Fruit fly (Drosophila melanogaster): Measurements from ENCODE around the gene CanA-14F.
A peak's percentile ranks its signal among the peaks of the same experiment; 100 is the strongest.

CanA-14F gene

dm6 chrX:16552567-16552966, 34.4 kb downstream of the CanA-14F start (continued):
- TF ChIP-seq CG12942 (GFP tag; optimal IDR thresholded peaks at IDR 0.05): peak; percentile 70
- TF ChIP-seq CG2889 (GFP tag; IDR thresholded peaks at IDR 0.05): 0 out of 3 replicates have a peak, but pooled peaks have one; percentile 19
- TF ChIP-seq lmd (GFP tag; IDR thresholded peaks at IDR 0.05): peak; percentile 76; the same call in 1 of the 2 replicates
- TF ChIP-seq Spps (tag; optimal IDR thresholded peaks at IDR 0.05): peak; percentile 59
- TF ChIP-seq CG32532 (GFP tag; IDR thresholded peaks at IDR 0.05): peak; percentile 80; the same call in 1 of the 2 replicates
- peak; percentile 79 for TF ChIP-seq CG6689 (GFP tag; IDR thresholded peaks at IDR 0.05)
- TF ChIP-seq sisA (GFP tag; IDR thresholded peaks at IDR 0.05): peak; percentile 76
- TF ChIP-seq CG17359 (tag; optimal IDR thresholded peaks at IDR 0.05): peak; percentile 89
- peak; percentile 80 for TF ChIP-seq CG2875 (GFP tag; optimal IDR thresholded peaks at IDR 0.05)
- peak; percentile 61 for TF ChIP-seq mam (GFP tag; optimal IDR thresholded peaks at IDR 0.05)
- peak; percentile 55 for TF ChIP-seq E2f2 (GFP tag; IDR thresholded peaks at IDR 0.05)
- peak; percentile 74 for TF ChIP-seq CG6765 (GFP tag; optimal IDR thresholded peaks at IDR 0.05)
- peak; percentile 32 to 36 for TF ChIP-seq chif (GFP tag; optimal IDR thresholded peaks at IDR 0.05)
- TF ChIP-seq CG18476 (GFP tag; optimal IDR thresholded peaks at IDR 0.05): peak; percentile 65
- peak; percentile 78 for TF ChIP-seq Six4 (GFP tag; optimal IDR thresholded peaks at IDR 0.05)
- TF ChIP-seq pnt (GFP tag; optimal IDR thresholded peaks at IDR 0.05): peak; percentile 47
- peak; percentile 90 for TF ChIP-seq CG34376 (GFP tag; optimal IDR thresholded peaks at IDR 0.05)
- peak; percentile 14 for TF ChIP-seq luna (GFP tag; optimal IDR thresholded peaks at IDR 0.05)
- TF ChIP-seq gfzf (GFP tag; optimal IDR thresholded peaks at IDR 0.05): no peak
- peak; percentile 36 for TF ChIP-seq CG13287 (GFP tag; IDR thresholded peaks at IDR 0.05; ENCODE audit: partially characterized antibody)
- peak; percentile 42 for TF ChIP-seq Camta (GFP tag; optimal IDR thresholded peaks at IDR 0.05)
- no peak for TF ChIP-seq CG2199 (GFP tag; IDR thresholded peaks at IDR 0.05)
- TF ChIP-seq ham (GFP tag; IDR thresholded peaks at IDR 0.05): peak; percentile 24; the same call in 1 of the 2 replicates
- TF ChIP-seq Dp (GFP tag; optimal IDR thresholded peaks at IDR 0.05): no peak
- TF ChIP-seq run (tag; optimal IDR thresholded peaks at IDR 0.05): peak; percentile 72
- peak; percentile 43 for TF ChIP-seq pum (GFP tag; optimal IDR thresholded peaks at IDR 0.05)
- no peak for TF ChIP-seq YL-1 (GFP tag; optimal IDR thresholded peaks at IDR 0.05)
- TF ChIP-seq MTF-1 (GFP tag; optimal IDR thresholded peaks at IDR 0.05; ENCODE audit: borderline replicate concordance): peak; percentile 60
- peak; percentile 79; the same call in 1 of the 2 replicates for TF ChIP-seq ranshi (GFP tag; IDR thresholded peaks at IDR 0.05)
- TF ChIP-seq Trl (optimal IDR thresholded peaks at IDR 0.05): no peak
- TF ChIP-seq Trl (GFP tag; optimal IDR thresholded peaks at IDR 0.05): peak; percentile 49
- TF ChIP-seq Dref (GFP tag; IDR thresholded peaks at IDR 0.05): peak; percentile 50
- peak; percentile 72 for TF ChIP-seq D19B (GFP tag; optimal IDR thresholded peaks at IDR 0.05)
- peak; percentile 53 for TF ChIP-seq CG9817 (tag; optimal IDR thresholded peaks at IDR 0.05)
- TF ChIP-seq slp2 (GFP tag; optimal IDR thresholded peaks at IDR 0.05): no peak
- TF ChIP-seq mld (GFP tag; IDR thresholded peaks at IDR 0.05; ENCODE audit: partially characterized antibody): no peak
- TF ChIP-seq Chrac-16 (GFP tag; optimal IDR thresholded peaks at IDR 0.05): peak; percentile 79
- peak; percentile 87 for TF ChIP-seq CG9727 (GFP tag; optimal IDR thresholded peaks at IDR 0.05)
- TF ChIP-seq CG4730 (GFP tag; IDR thresholded peaks at IDR 0.05): no peak
- peak; percentile 77 for TF ChIP-seq CG15514 (GFP tag; optimal IDR thresholded peaks at IDR 0.05)
- peak; percentile 49; the same call in 1 of the 2 replicates for TF ChIP-seq Ravus (GFP tag; IDR thresholded peaks at IDR 0.05)
- TF ChIP-seq NFAT (GFP tag; IDR thresholded peaks at IDR 0.05): peak; percentile 65
- TF ChIP-seq Stat92E (GFP tag; optimal IDR thresholded peaks at IDR 0.05): peak in 1 of 3 experiments; percentile 34
- TF ChIP-seq dimm (GFP tag; IDR thresholded peaks at IDR 0.05): no peak
- peak; percentile 66 for TF ChIP-seq H2.0 (GFP tag; IDR thresholded peaks at IDR 0.05)
- TF ChIP-seq CG33213 (GFP tag; optimal IDR thresholded peaks at IDR 0.05): peak; percentile 49
- no peak for TF ChIP-seq Neu2 (GFP tag; optimal IDR thresholded peaks at IDR 0.05; ENCODE audit: borderline replicate concordance)
- peak; percentile 10 for TF ChIP-seq B-H2 (GFP tag; optimal IDR thresholded peaks at IDR 0.05)
- TF ChIP-seq kay (GFP tag; optimal IDR thresholded peaks at IDR 0.05): no peak
- peak; percentile 83 for TF ChIP-seq az2 (GFP tag; optimal IDR thresholded peaks at IDR 0.05)
- TF ChIP-seq CG10979 (tag; optimal IDR thresholded peaks at IDR 0.05): peak; percentile 81
